Worm (Caenorhabditis elegans) whole organism, L2 larva: ENCODE measurements around the gene T01B10.5.
"Not testable (repeated sequence)": the region's sequence is repeated elsewhere in the genome, so short reads cannot be mapped to it uniquely, and the experiment has no call there.

ENCODE experiments used
- F13H6.1 ChIP-seq: sonication (generic microtip); optimal IDR thresholded peaks from 2 replicates; lab custom pipeline; 2016; ENCODE audit warnings: missing genetic modification characterization, missing compliant biosample characterization
- ama-1 ChIP-seq: fragments of 150-350 bp; optimal IDR thresholded peaks from 2 replicates; lab custom pipeline; 2018; ENCODE audit warnings: inconsistent platforms
- fos-1 ChIP-seq: fragments of 150-350 bp; optimal IDR thresholded peaks from 2 replicates; lab custom pipeline; 2014; ENCODE audit warnings: missing biosample characterization, missing genetic modification characterization
- lin-11 ChIP-seq: fragments of 150-350 bp; sonication (generic microtip); optimal IDR thresholded peaks from 2 replicates; lab custom pipeline; 2014; ENCODE audit warnings: missing biosample characterization, missing genetic modification characterization, inconsistent platforms, mixed read lengths
- mbf-1 ChIP-seq: sonication (generic microtip); optimal IDR thresholded peaks from 2 replicates; lab custom pipeline; 2017; ENCODE audit warnings: missing biosample characterization, missing genetic modification characterization
- nhr-237 ChIP-seq: fragments of 150-350 bp; optimal IDR thresholded peaks from 2 replicates; lab custom pipeline; 2014; ENCODE audit warnings: missing biosample characterization, missing genetic modification characterization
- nhr-25 ChIP-seq: fragments of 150-350 bp; sonication (generic microtip); optimal IDR thresholded peaks from 3 replicates; lab custom pipeline; 2014; ENCODE audit warnings: missing biosample characterization, missing genetic modification characterization
- snpc-4 ChIP-seq: fragments of 150-350 bp; optimal IDR thresholded peaks from 2 replicates; lab custom pipeline; 2014; ENCODE audit warnings: missing biosample characterization, missing genetic modification characterization
- unc-55 ChIP-seq: fragments of 150-350 bp; sonication (generic microtip); optimal IDR thresholded peaks from 3 replicates; lab custom pipeline; 2014; ENCODE audit warnings: missing biosample characterization, missing genetic modification reagents, missing genetic modification characterization
- unc-62 ChIP-seq: fragments of 150-350 bp; optimal IDR thresholded peaks from 2 replicates; lab custom pipeline; 2014; ENCODE audit warnings: missing biosample characterization, missing genetic modification reagents, missing genetic modification characterization

ce11 chrX:8541562-8541961, 46.5 kb downstream of the T01B10.5 start, which contains the start of gene nspc-7:
- not testable (repeated sequence) for TF ChIP-seq nhr-237 (tag; lab: Kevin White, UChicago); unc-55 (GFP tag; lab: Kevin White, UChicago); ama-1; lin-11; snpc-4 (tag; lab: Kevin White, UChicago); F13H6.1 (tag; lab: Kevin White, UChicago); mbf-1; unc-62; nhr-25 (tag; lab: Kevin White, UChicago); fos-1 (tag; lab: Kevin White, UChicago)
